Fruit fly (Drosophila melanogaster) whole organism, prepupa: ENCODE results near the gene CG14072.

Experiments
- Blimp-1 ChIP-seq: fragments of 200-800 bp; sonication (Bioruptor generic); optimal IDR thresholded peaks from 3 replicates; lab custom pipeline; 2017; ENCODE audit warnings: missing biosample characterization, missing genetic modification characterization, mild to moderate bottlenecking, moderate library complexity, missing genetic modification reagents
- CG10631 ChIP-seq: fragments of 200-800 bp; sonication (Bioruptor generic); optimal IDR thresholded peaks from 2 replicates; lab custom pipeline; 2016; ENCODE audit warnings: missing biosample characterization, missing genetic modification characterization
- CG11294 ChIP-seq: fragments of 200-800 bp; sonication (Bioruptor generic); IDR thresholded peaks from 2 replicates; pipeline ENCODE4 v1.3.6; 2022; ENCODE audit warnings: missing biosample characterization, missing genetic modification characterization
- CG11762 ChIP-seq: fragments of 200-800 bp; sonication (Bioruptor generic); optimal IDR thresholded peaks from 3 replicates; lab custom pipeline; 2016; ENCODE audit warnings: missing biosample characterization, missing genetic modification characterization; ENCODE audit not compliant: insufficient read depth
- CG11902 ChIP-seq: fragments of 200-800 bp; sonication (Bioruptor generic); optimal IDR thresholded peaks from 3 replicates; lab custom pipeline; 2016; ENCODE audit warnings: missing biosample characterization, missing genetic modification characterization
- CG15336 ChIP-seq: fragments of 200-800 bp; sonication (Bioruptor generic); IDR thresholded peaks from 2 replicates; pipeline ENCODE4 v1.3.6; 2022; ENCODE audit warnings: missing biosample characterization, missing genetic modification characterization
- CG1621 ChIP-seq: fragments of 200-800 bp; sonication (Bioruptor generic); optimal IDR thresholded peaks from 3 replicates; lab custom pipeline; 2018; ENCODE audit warnings: missing biosample characterization, mild to moderate bottlenecking, missing genetic modification characterization
- CG16779 ChIP-seq: fragments of 200-800 bp; sonication (Bioruptor generic); optimal IDR thresholded peaks from 3 replicates; lab custom pipeline; 2017; ENCODE audit warnings: missing biosample characterization, mild to moderate bottlenecking, missing genetic modification characterization
- CG3032 ChIP-seq: fragments of 200-800 bp; optimal IDR thresholded peaks from 2 replicates; lab custom pipeline; 2019; ENCODE audit warnings: missing biosample characterization, mild to moderate bottlenecking, missing genetic modification characterization, moderate library complexity
- CG3919 ChIP-seq: fragments of 200-800 bp; sonication (Bioruptor generic); optimal IDR thresholded peaks from 3 replicates; lab custom pipeline; 2016; ENCODE audit warnings: missing biosample characterization, missing genetic modification characterization
- CG4318 ChIP-seq: fragments of 200-800 bp; sonication (Bioruptor generic); optimal IDR thresholded peaks from 3 replicates; lab custom pipeline; 2017; ENCODE audit warnings: missing biosample characterization, mild to moderate bottlenecking, missing genetic modification characterization
- CG6163 ChIP-seq: fragments of 200-800 bp; sonication (Bioruptor generic); IDR thresholded peaks from 3 replicates; pipeline ENCODE4 v1.3.6; 2022; ENCODE audit warnings: missing biosample characterization, missing genetic modification characterization
- CG6276 ChIP-seq: fragments of 200-800 bp; sonication (Bioruptor generic); optimal IDR thresholded peaks from 2 replicates; lab custom pipeline; 2017; ENCODE audit warnings: missing biosample characterization, mild to moderate bottlenecking, missing genetic modification characterization
- CG6792 ChIP-seq: fragments of 200-800 bp; sonication (Bioruptor generic); optimal IDR thresholded peaks from 3 replicates; lab custom pipeline; 2016; ENCODE audit warnings: missing biosample characterization, missing genetic modification characterization
- CG7368 ChIP-seq: fragments of 200-800 bp; sonication (Bioruptor generic); optimal IDR thresholded peaks from 3 replicates; lab custom pipeline; 2016; ENCODE audit warnings: missing biosample characterization, missing genetic modification characterization
- CG8119 ChIP-seq: fragments of 200-800 bp; sonication (Bioruptor generic); IDR thresholded peaks from 3 replicates; pipeline ENCODE4 v1.3.6; 2022; ENCODE audit warnings: missing biosample characterization, missing genetic modification characterization
- CG8632 ChIP-seq: fragments of 200-800 bp; sonication (Bioruptor generic); optimal IDR thresholded peaks from 3 replicates; lab custom pipeline; 2016; ENCODE audit warnings: missing biosample characterization, missing genetic modification characterization
- CG9139 ChIP-seq: fragments of 200-800 bp; sonication (Bioruptor generic); optimal IDR thresholded peaks from 3 replicates; lab custom pipeline; 2017; ENCODE audit warnings: missing biosample characterization, mild to moderate bottlenecking, missing genetic modification characterization
- Gug ChIP-seq: fragments of 200-800 bp; sonication (Bioruptor generic); IDR thresholded peaks from 2 replicates; pipeline ENCODE4 v1.3.6; 2022; ENCODE audit warnings: missing biosample characterization, missing genetic modification characterization
- Hr38 ChIP-seq: sonication (Bioruptor generic); optimal IDR thresholded peaks from 2 replicates; lab custom pipeline; 2016; ENCODE audit warnings: missing biosample characterization, missing genetic modification characterization
- Hr39 ChIP-seq: fragments of 200-800 bp; sonication (Bioruptor generic); optimal IDR thresholded peaks from 2 replicates; lab custom pipeline; 2016; ENCODE audit warnings: missing biosample characterization, missing genetic modification characterization
- Lpt ChIP-seq: fragments of 200-800 bp; sonication (Bioruptor generic); optimal IDR thresholded peaks from 3 replicates; lab custom pipeline; 2016; ENCODE audit warnings: missing biosample characterization, missing genetic modification characterization
- OdsH ChIP-seq: fragments of 200-800 bp; sonication (Bioruptor generic); optimal IDR thresholded peaks from 3 replicates; lab custom pipeline; 2016; ENCODE audit warnings: missing biosample characterization, missing genetic modification characterization
- Smox ChIP-seq: fragments of 200-800 bp; sonication (Bioruptor generic); optimal IDR thresholded peaks from 3 replicates; lab custom pipeline; 2016; ENCODE audit warnings: missing biosample characterization, missing genetic modification characterization
- Sox15 ChIP-seq: fragments of 200-800 bp; sonication (Bioruptor generic); optimal IDR thresholded peaks from 3 replicates; lab custom pipeline; 2016; ENCODE audit warnings: missing biosample characterization, missing genetic modification characterization
- achi ChIP-seq: fragments of 200-800 bp; sonication (Bioruptor generic); optimal IDR thresholded peaks from 3 replicates; lab custom pipeline; 2016; ENCODE audit warnings: missing biosample characterization, missing genetic modification characterization
- acj6 ChIP-seq: fragments of 200-800 bp; sonication (Bioruptor generic); optimal IDR thresholded peaks from 3 replicates; lab custom pipeline; 2016; ENCODE audit warnings: missing biosample characterization, missing genetic modification characterization
- cyc ChIP-seq: fragments of 200-800 bp; sonication (Bioruptor generic); optimal IDR thresholded peaks from 3 replicates; lab custom pipeline; 2016; ENCODE audit warnings: missing biosample characterization, missing genetic modification characterization
- dsx ChIP-seq: fragments of 200-800 bp; optimal IDR thresholded peaks from 3 replicates; lab custom pipeline; 2019; ENCODE audit warnings: missing biosample characterization, mild to moderate bottlenecking, missing genetic modification characterization, moderate library complexity; ENCODE audit not compliant: poor library complexity, severe bottlenecking
- eg ChIP-seq: fragments of 200-800 bp; sonication (Bioruptor generic); IDR thresholded peaks from 3 replicates; pipeline ENCODE4 v1.3.6; 2022; ENCODE audit warnings: missing biosample characterization, missing genetic modification characterization
- esn ChIP-seq: fragments of 200-800 bp; sonication (Bioruptor generic); optimal IDR thresholded peaks from 2 replicates; lab custom pipeline; 2016; ENCODE audit warnings: missing biosample characterization, mild to moderate bottlenecking, missing genetic modification characterization, moderate library complexity
- fd59A ChIP-seq: fragments of 200-800 bp; sonication (Bioruptor generic); optimal IDR thresholded peaks from 2 replicates; lab custom pipeline; 2017; ENCODE audit warnings: missing biosample characterization, mild to moderate bottlenecking, missing genetic modification characterization, missing genetic modification reagents
- lz ChIP-seq: fragments of 200-800 bp; sonication (Bioruptor generic); optimal IDR thresholded peaks from 3 replicates; lab custom pipeline; 2016; ENCODE audit warnings: missing biosample characterization, missing genetic modification characterization
- net ChIP-seq: fragments of 200-800 bp; sonication (Bioruptor generic); optimal IDR thresholded peaks from 3 replicates; lab custom pipeline; 2016; ENCODE audit warnings: missing biosample characterization, missing genetic modification characterization
- pdm3 ChIP-seq: fragments of 200-800 bp; sonication (Bioruptor generic); optimal IDR thresholded peaks from 3 replicates; lab custom pipeline; 2016; ENCODE audit warnings: missing biosample characterization, missing genetic modification characterization
- salr ChIP-seq, 2 experiments: fragments of 200-800 bp; sonication (Bioruptor generic); optimal IDR thresholded peaks; 3 replicates each; lab custom pipeline; 2016 to 2018; ENCODE audit warnings: missing biosample characterization in 2 of 2, missing genetic modification characterization in 2 of 2, mild to moderate bottlenecking in 1 of 2
- svp ChIP-seq: fragments of 200-800 bp; sonication (Bioruptor generic); peaks from one replicate; lab custom pipeline; 2016; ENCODE audit warnings: missing biosample characterization, missing genetic modification characterization
- topi ChIP-seq: fragments of 200-800 bp; sonication (Bioruptor generic); optimal IDR thresholded peaks from 3 replicates; lab custom pipeline; 2016; ENCODE audit warnings: missing biosample characterization, missing genetic modification characterization
- vri ChIP-seq: fragments of 200-800 bp; sonication (Bioruptor generic); optimal IDR thresholded peaks from 3 replicates; lab custom pipeline; 2016; ENCODE audit warnings: missing biosample characterization, mild to moderate bottlenecking, missing genetic modification characterization

The CG14072 gene

DNA sequence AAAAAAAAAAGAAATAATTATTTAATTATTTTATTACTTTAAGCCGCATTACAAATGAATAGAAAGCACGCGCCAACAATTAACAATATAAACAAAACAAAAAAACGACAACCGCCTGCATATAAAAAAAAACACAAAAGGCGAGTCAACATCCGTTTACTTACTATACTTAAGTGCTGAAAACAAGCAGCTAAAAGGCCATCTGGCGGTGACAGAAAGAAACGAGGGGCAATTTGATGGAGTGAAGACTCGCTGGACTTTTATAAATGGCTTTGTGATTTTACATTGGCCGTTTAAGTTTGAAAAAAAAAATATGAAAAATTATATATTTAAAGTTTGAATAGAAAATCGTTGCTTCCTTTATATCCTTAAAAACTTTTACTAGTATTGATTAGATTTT is 3.7 kb downstream of the CG14072 start:
- TF ChIP-seq CG10631 (GFP tag; lab: Kevin White, UChicago): no peak
- TF ChIP-seq CG6276 (GFP tag; lab: Kevin White, UChicago): no peak
- TF ChIP-seq Gug (GFP tag; lab: Robert Waterston, UW): no peak

dm6 chr2L:10947815-10948214 is 11.4 kb downstream of the CG14072 start:
- TF ChIP-seq CG8119: peak; percentile 75
- 0 out of 3 replicates have a peak, but pooled peaks have one; percentile 24 for TF ChIP-seq eg (GFP tag; lab: Robert Waterston, UW)
- peak; percentile 70; the same call in 2 of the 3 replicates for TF ChIP-seq CG6163 (GFP tag; lab: Robert Waterston, UW)
- TF ChIP-seq, all 60 proteins: peak for 3; not testable (repeated sequence) for 57

DNA sequence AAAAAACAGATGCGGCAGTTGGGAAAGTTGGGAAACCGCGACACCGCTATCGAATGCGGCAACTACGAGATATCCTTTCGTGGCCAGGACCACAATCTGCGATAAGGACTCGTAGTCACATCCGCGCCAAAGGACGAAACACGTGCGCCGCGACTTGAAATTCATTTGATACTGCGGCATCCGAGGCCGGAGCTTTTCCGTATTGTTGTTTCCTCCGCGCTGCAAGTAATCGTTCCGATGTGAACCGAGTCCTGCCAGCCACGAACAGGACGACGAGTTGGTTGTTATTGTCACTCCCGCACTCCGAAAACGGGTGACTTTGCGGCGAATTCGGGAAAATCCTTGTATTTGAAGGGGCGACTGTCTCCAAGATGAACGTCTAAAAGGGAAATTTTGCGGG is 27.5 kb downstream of the CG14072 start, which contains the start of gene dpr2:
Gene dpr2, minus strand, starts transcription at position 175 of the 400 bp plus-strand sequence.
- TF ChIP-seq OdsH (no peak), vri (GFP tag; lab: Kevin White, UChicago) (no peak), Hr39 (GFP tag; lab: Kevin White, UChicago) (no peak), Gug (GFP tag; lab: Robert Waterston, UW) (no peak)

DNA sequence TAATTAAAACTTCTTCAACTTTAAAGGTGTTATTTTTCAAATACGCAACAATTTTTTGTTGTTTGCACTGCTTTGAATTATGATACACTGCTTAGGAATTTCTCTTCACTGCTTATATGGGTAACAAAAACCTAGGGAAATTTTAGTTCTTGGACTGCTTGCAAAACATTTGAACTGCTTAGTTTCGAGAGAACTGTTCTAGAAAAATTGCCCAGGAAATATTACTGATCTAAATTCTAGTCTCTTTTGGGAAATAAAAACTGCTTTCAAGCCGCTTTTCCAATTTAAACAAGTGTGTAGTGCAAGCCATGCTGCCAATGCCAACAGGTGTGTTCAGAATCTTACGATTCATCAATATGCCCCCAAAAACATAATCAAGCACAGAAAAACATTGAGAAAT is 28.0 kb downstream of the CG14072 start:
- TF ChIP-seq topi (GFP tag; lab: Kevin White, UChicago) (no peak), CG6163 (GFP tag; lab: Robert Waterston, UW) (no peak), CG6276 (GFP tag; lab: Kevin White, UChicago) (no peak), CG11294 (GFP tag; lab: Robert Waterston, UW) (no peak), net (GFP tag; lab: Kevin White, UChicago) (no peak), dsx (no peak), Blimp-1 (GFP tag; lab: Kevin White, UChicago) (no peak), CG9139 (GFP tag; lab: Kevin White, UChicago) (no peak), Smox (GFP tag; lab: Kevin White, UChicago) (no peak), CG15336 (no peak), cyc (GFP tag; lab: Kevin White, UChicago) (no peak)

DNA sequence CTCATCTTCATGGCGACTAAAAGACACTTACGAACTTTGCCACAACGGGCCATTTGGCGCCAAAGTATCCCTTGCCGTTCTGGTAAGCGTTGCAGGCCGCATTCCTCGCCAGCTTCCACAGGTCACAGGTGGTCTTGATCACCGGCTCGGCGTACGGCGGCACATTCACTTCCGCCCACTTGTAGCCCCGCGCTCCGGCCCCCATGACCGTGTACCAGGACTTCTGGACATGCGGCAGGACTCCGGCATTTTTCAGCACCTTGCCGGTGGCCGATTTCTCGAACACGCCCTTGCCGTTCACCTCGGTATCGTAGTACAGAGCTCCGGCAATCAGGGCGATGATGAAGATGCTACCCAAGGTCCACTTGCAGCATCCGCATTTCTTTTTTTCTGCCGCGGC is 29.5 kb downstream of the CG14072 start:
- TF ChIP-seq CG8632 (GFP tag; lab: Kevin White, UChicago) (no peak), Sox15 (GFP tag; lab: Kevin White, UChicago) (no peak), CG6792 (GFP tag; lab: Kevin White, UChicago) (no peak), eg (GFP tag; lab: Robert Waterston, UW) (no peak), acj6 (GFP tag; lab: Kevin White, UChicago) (no peak), CG6276 (GFP tag; lab: Kevin White, UChicago) (no peak), CG16779 (no peak), CG6163 (GFP tag; lab: Robert Waterston, UW) (no peak), CG15336 (no peak), CG9139 (GFP tag; lab: Kevin White, UChicago) (no peak), Lpt (no peak), achi (GFP tag; lab: Kevin White, UChicago) (no peak), CG11762 (GFP tag; lab: Kevin White, UChicago) (no peak), net (GFP tag; lab: Kevin White, UChicago) (no peak), CG3032 (tag; lab: Kevin White, UChicago) (no peak), CG11294 (GFP tag; lab: Robert Waterston, UW) (no peak)

DNA sequence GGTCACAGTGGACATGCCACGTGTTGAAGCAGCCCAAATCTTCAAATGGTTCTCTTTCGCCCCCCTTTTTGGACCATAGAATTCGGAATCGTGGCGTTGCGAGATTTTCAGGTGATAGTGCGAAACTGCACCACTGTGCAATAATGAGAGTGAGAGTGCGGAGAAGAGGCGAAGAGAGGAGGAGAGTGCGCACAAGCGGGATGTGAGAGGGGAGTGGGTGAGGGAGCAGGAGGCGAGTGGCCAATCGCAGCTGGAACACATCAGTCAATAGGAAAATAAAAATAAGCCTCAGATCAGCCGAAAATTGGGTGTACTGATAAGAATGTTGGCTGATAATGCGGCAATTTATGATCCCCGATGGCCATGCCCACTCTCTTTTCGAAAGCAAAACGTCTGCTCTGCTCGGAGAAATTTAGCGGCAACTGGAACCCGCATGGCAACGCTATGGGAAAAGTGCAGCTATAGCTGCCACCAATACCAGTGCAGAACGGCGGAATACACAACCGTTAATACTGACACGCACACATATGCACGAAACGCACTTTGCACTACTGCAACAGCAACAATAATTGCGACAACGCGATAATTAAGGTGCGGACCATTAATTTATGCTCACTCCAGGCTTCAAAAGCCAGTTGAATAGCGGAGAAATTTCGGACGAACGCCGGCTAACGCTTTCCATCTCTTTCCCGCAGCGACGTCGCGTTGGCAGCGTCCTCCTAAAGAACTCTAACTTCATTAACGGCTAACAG is 31.0 kb downstream of the CG14072 start:
- TF ChIP-seq CG11902 (GFP tag; lab: Kevin White, UChicago): no peak
- TF ChIP-seq salr (GFP tag; optimal IDR thresholded peaks at IDR 0.05; lab: Kevin White, UChicago): peak; percentile 1 to 13
- TF ChIP-seq lz (GFP tag; lab: Kevin White, UChicago): no peak
- TF ChIP-seq CG16779: peak; percentile 66
- peak; percentile 93 for TF ChIP-seq svp (GFP tag; lab: Kevin White, UChicago)
- TF ChIP-seq CG4318: no peak
- peak; percentile 1 for TF ChIP-seq CG3919 (GFP tag; lab: Kevin White, UChicago)
- no peak for TF ChIP-seq CG7368 (GFP tag; lab: Kevin White, UChicago)
- TF ChIP-seq dsx: no peak
- TF ChIP-seq CG1621 (tag; lab: Kevin White, UChicago): peak; percentile 50
- no peak for TF ChIP-seq fd59A (GFP tag; lab: Kevin White, UChicago)
- no peak for TF ChIP-seq CG10631 (GFP tag; lab: Kevin White, UChicago)
- no peak for TF ChIP-seq CG11762 (GFP tag; lab: Kevin White, UChicago)
- TF ChIP-seq esn (GFP tag; lab: Kevin White, UChicago): peak; percentile 24
- peak; percentile 21 for TF ChIP-seq topi (GFP tag; lab: Kevin White, UChicago)
- peak; percentile 2 for TF ChIP-seq pdm3
- TF ChIP-seq Hr38 (GFP tag; lab: Kevin White, UChicago): no peak
- TF ChIP-seq cyc (GFP tag; lab: Kevin White, UChicago): peak; percentile 8
- TF ChIP-seq net (GFP tag; lab: Kevin White, UChicago): peak; percentile 48
- TF ChIP-seq CG3032 (tag; lab: Kevin White, UChicago): peak; percentile 22
